Fruit fly (Drosophila melanogaster) whole organism, embryonic: Measurements from ENCODE around the gene CG12054.
A peak's percentile ranks its signal among the peaks of the same experiment; 100 is the strongest.

ENCODE experiments used
- Atf-2 ChIP-seq: fragments of 200-800 bp; sonication (Bioruptor generic); optimal IDR thresholded peaks from 2 replicates; lab custom pipeline; 2016; ENCODE audit warnings: missing biosample characterization, missing genetic modification characterization
- CG10462 ChIP-seq: fragments of 200-800 bp; sonication (Bioruptor generic); optimal IDR thresholded peaks from 2 replicates; lab custom pipeline; 2016; ENCODE audit warnings: missing biosample characterization, missing genetic modification characterization
- CG10543 ChIP-seq: fragments of 200-800 bp; sonication (Bioruptor generic); optimal IDR thresholded peaks from 3 replicates; lab custom pipeline; 2017; ENCODE audit warnings: missing biosample characterization, mild to moderate bottlenecking, missing genetic modification characterization, moderate library complexity
- CG10565 ChIP-seq: fragments of 200-800 bp; sonication (Bioruptor generic); optimal IDR thresholded peaks from 3 replicates; lab custom pipeline; 2016; ENCODE audit warnings: missing biosample characterization, mild to moderate bottlenecking, missing genetic modification characterization
- CG11695 ChIP-seq: fragments of 200-800 bp; sonication (Bioruptor generic); IDR thresholded peaks from 3 replicates; pipeline ENCODE4 v1.3.6; 2022; ENCODE audit warnings: missing biosample characterization, missing genetic modification characterization
- CG12659 ChIP-seq: fragments of 200-800 bp; sonication (Bioruptor generic); optimal IDR thresholded peaks from 3 replicates; lab custom pipeline; 2017; ENCODE audit warnings: mild to moderate bottlenecking, missing biosample characterization, missing genetic modification reagents, missing genetic modification characterization
- CG13123 ChIP-seq: fragments of 200-800 bp; sonication (Bioruptor generic); optimal IDR thresholded peaks from 2 replicates; lab custom pipeline; 2016; ENCODE audit warnings: missing biosample characterization, missing genetic modification characterization
- CG13287 ChIP-seq: fragments of 200-800 bp; sonication (Bioruptor generic); IDR thresholded peaks from 2 replicates; pipeline ENCODE4 v1.3.6; 2022; ENCODE audit warnings: missing biosample characterization, missing genetic modification characterization; ENCODE audit not compliant: partially characterized antibody
- CG13296 ChIP-seq: fragments of 200-800 bp; sonication (Bioruptor generic); optimal IDR thresholded peaks from 3 replicates; lab custom pipeline; 2018; ENCODE audit warnings: missing biosample characterization, mild to moderate bottlenecking, missing genetic modification characterization
- CG13624 ChIP-seq: fragments of 200-800 bp; sonication (Bioruptor generic); optimal IDR thresholded peaks from 2 replicates; lab custom pipeline; 2016; ENCODE audit warnings: missing biosample characterization, missing genetic modification characterization
- CG13894 ChIP-seq: fragments of 200-800 bp; sonication (Bioruptor generic); optimal IDR thresholded peaks from 3 replicates; lab custom pipeline; 2018; ENCODE audit warnings: missing biosample characterization, mild to moderate bottlenecking, missing genetic modification characterization, moderate library complexity
- CG14710 ChIP-seq: fragments of 200-800 bp; sonication (Bioruptor generic); optimal IDR thresholded peaks from 3 replicates; lab custom pipeline; 2019; ENCODE audit warnings: missing biosample characterization, mild to moderate bottlenecking, missing genetic modification characterization, moderate library complexity
- CG16815 ChIP-seq: fragments of 200-800 bp; sonication (Bioruptor generic); optimal IDR thresholded peaks from 3 replicates; lab custom pipeline; 2017; ENCODE audit warnings: missing biosample characterization, mild to moderate bottlenecking, missing genetic modification characterization
- CG17802 ChIP-seq: fragments of 200-800 bp; sonication (Bioruptor generic); optimal IDR thresholded peaks from 2 replicates; lab custom pipeline; 2018; ENCODE audit warnings: missing biosample characterization, mild to moderate bottlenecking, missing genetic modification characterization, moderate library complexity
- CG18011 ChIP-seq: fragments of 200-800 bp; sonication (Bioruptor generic); optimal IDR thresholded peaks from 2 replicates; lab custom pipeline; 2017; ENCODE audit warnings: missing biosample characterization, missing genetic modification characterization, mild to moderate bottlenecking, moderate library complexity, missing genotype
- CG18476 ChIP-seq: fragments of 200-800 bp; sonication (Bioruptor generic); optimal IDR thresholded peaks from 2 replicates; lab custom pipeline; 2016; ENCODE audit warnings: missing biosample characterization, mild to moderate bottlenecking, missing genetic modification characterization
- CG2199 ChIP-seq: fragments of 200-800 bp; sonication (Bioruptor generic); IDR thresholded peaks from 3 replicates; pipeline ENCODE4 v1.3.6; 2022; ENCODE audit warnings: missing biosample characterization, missing genetic modification characterization
- CG2875 ChIP-seq: fragments of 200-800 bp; sonication (Bioruptor generic); optimal IDR thresholded peaks from 2 replicates; lab custom pipeline; 2017; ENCODE audit warnings: missing biosample characterization, mild to moderate bottlenecking, missing genetic modification characterization, missing genetic modification reagents
- CG30020 ChIP-seq: fragments of 200-800 bp; optimal IDR thresholded peaks from 2 replicates; lab custom pipeline; 2019; ENCODE audit warnings: missing biosample characterization, mild to moderate bottlenecking, missing genetic modification characterization, moderate library complexity
- CG6254 ChIP-seq: fragments of 200-800 bp; sonication (Bioruptor generic); optimal IDR thresholded peaks from 3 replicates; lab custom pipeline; 2017; ENCODE audit warnings: mild to moderate bottlenecking, missing biosample characterization, missing genetic modification reagents, missing genetic modification characterization
- CG6689 ChIP-seq: fragments of 200-800 bp; sonication (Bioruptor generic); IDR thresholded peaks from 2 replicates; pipeline ENCODE4 v1.3.6; 2022; ENCODE audit warnings: missing biosample characterization, missing genetic modification characterization
- CG7745 ChIP-seq: fragments of 200-800 bp; sonication (Bioruptor generic); optimal IDR thresholded peaks from 2 replicates; lab custom pipeline; 2018; ENCODE audit warnings: missing biosample characterization, mild to moderate bottlenecking, missing genetic modification characterization, moderate library complexity
- CG7839 ChIP-seq: fragments of 200-800 bp; sonication (Bioruptor generic); optimal IDR thresholded peaks from 3 replicates; lab custom pipeline; 2018; ENCODE audit warnings: missing biosample characterization, mild to moderate bottlenecking, missing genetic modification characterization, moderate library complexity
- CG9797 ChIP-seq: fragments of 200-800 bp; sonication (Bioruptor generic); optimal IDR thresholded peaks from 3 replicates; lab custom pipeline; 2018; ENCODE audit warnings: missing biosample characterization, mild to moderate bottlenecking, missing genetic modification characterization
- CG9876 ChIP-seq: fragments of 200-800 bp; sonication (Bioruptor generic); optimal IDR thresholded peaks from 2 replicates; lab custom pipeline; 2016; ENCODE audit warnings: missing biosample characterization, missing genetic modification characterization
- D ChIP-seq, 2 experiments: fragments of 200-800 bp in 1 of 2; fragments of >200 bp in 1 of 2; sonication (Bioruptor generic) in 1 of 2; optimal IDR thresholded peaks; 2 replicates in 1 of 2; 3 replicates in 1 of 2; lab custom pipeline; 2017; ENCODE audit warnings: mild to moderate bottlenecking in 1 of 2, missing biosample characterization in 1 of 2, missing genetic modification characterization in 1 of 2, missing genetic modification reagents in 1 of 2
- Drgx ChIP-seq: fragments of 200-800 bp; sonication (Bioruptor generic); IDR thresholded peaks from 2 replicates; pipeline ENCODE4 v1.3.6; 2022; ENCODE audit warnings: missing biosample characterization, missing genetic modification characterization
- GATAe ChIP-seq: fragments of 200-800 bp; sonication (Bioruptor generic); conservative IDR thresholded peaks from 2 replicates; pipeline ENCODE4 v1.3.6; 2022; ENCODE audit warnings: missing biosample characterization, missing genetic modification characterization
- HmgD ChIP-seq: fragments of 200-800 bp; sonication (Bioruptor generic); optimal IDR thresholded peaks from 3 replicates; lab custom pipeline; 2016; ENCODE audit warnings: missing biosample characterization, missing genetic modification characterization
- Ravus ChIP-seq: fragments of 200-800 bp; sonication (Bioruptor generic); IDR thresholded peaks from 2 replicates; pipeline ENCODE4 v1.3.6; 2022; ENCODE audit warnings: missing biosample characterization, missing genetic modification characterization
- Stat92E ChIP-seq, 3 experiments: fragments of >200 bp in 2 of 3; fragments of 200-800 bp in 1 of 3; sonication (Bioruptor generic) in 1 of 3; optimal IDR thresholded peaks; 2 replicates each; lab custom pipeline; 2017 to 2019; ENCODE audit warnings: missing biosample characterization in 3 of 3, missing genetic modification characterization in 3 of 3, mild to moderate bottlenecking in 1 of 3, moderate library complexity in 1 of 3
- Taf1 ChIP-seq: fragments of 200-800 bp; sonication (Bioruptor generic); IDR thresholded peaks from 2 replicates; pipeline ENCODE4 v1.3.6; 2022; ENCODE audit warnings: missing biosample characterization, missing genetic modification characterization
- Tbp ChIP-seq: fragments of >200 bp; optimal IDR thresholded peaks from 2 replicates; lab custom pipeline; 2018; ENCODE audit warnings: missing biosample characterization, missing genetic modification characterization
- Usf ChIP-seq: fragments of 200-800 bp; sonication (Bioruptor generic); optimal IDR thresholded peaks from 2 replicates; lab custom pipeline; 2017; ENCODE audit warnings: missing genotype, missing biosample characterization, missing genetic modification characterization
- ash1 ChIP-seq: fragments of 200-800 bp; sonication (Bioruptor generic); optimal IDR thresholded peaks from 2 replicates; lab custom pipeline; 2018; ENCODE audit warnings: missing biosample characterization, mild to moderate bottlenecking, missing genetic modification characterization
- cwo ChIP-seq: fragments of 200-800 bp; sonication (Bioruptor generic); optimal IDR thresholded peaks from 3 replicates; lab custom pipeline; 2017; ENCODE audit warnings: missing biosample characterization, missing genetic modification characterization, mild to moderate bottlenecking, moderate library complexity, missing genetic modification reagents
- fu2 ChIP-seq: fragments of 200-800 bp; sonication (Bioruptor generic); optimal IDR thresholded peaks from 2 replicates; lab custom pipeline; 2016; ENCODE audit warnings: missing biosample characterization, missing genetic modification characterization
- h ChIP-seq: fragments of >200 bp; optimal IDR thresholded peaks from 2 replicates; lab custom pipeline; 2017
- ind ChIP-seq: fragments of 200-800 bp; sonication (Bioruptor generic); optimal IDR thresholded peaks from 3 replicates; lab custom pipeline; 2016; ENCODE audit warnings: missing biosample characterization, missing genetic modification characterization
- lov ChIP-seq, 2 experiments: fragments of 200-800 bp in 1 of 2; fragments of >200 bp in 1 of 2; sonication (Bioruptor generic) in 1 of 2; IDR thresholded peaks in 1 of 2; optimal IDR thresholded peaks in 1 of 2; 2 replicates in 1 of 2; 3 replicates in 1 of 2; pipeline versions ENCODE4 v1.3.6 to Lab custom; 2017 to 2022; ENCODE audit warnings: missing biosample characterization in 1 of 2, missing genetic modification characterization in 1 of 2
- pita ChIP-seq: fragments of 200-800 bp; sonication (Bioruptor generic); optimal IDR thresholded peaks from 2 replicates; lab custom pipeline; 2017; ENCODE audit warnings: missing biosample characterization, mild to moderate bottlenecking, missing genetic modification characterization
- sqz ChIP-seq: fragments of 200-800 bp; sonication (Bioruptor generic); optimal IDR thresholded peaks from 3 replicates; lab custom pipeline; 2018; ENCODE audit warnings: missing biosample characterization, mild to moderate bottlenecking, missing genetic modification characterization
- sr ChIP-seq: fragments of 200-800 bp; sonication (Bioruptor generic); IDR thresholded peaks from 3 replicates; pipeline ENCODE4 v1.3.6; 2022; ENCODE audit warnings: missing biosample characterization, missing genetic modification characterization
- ssp ChIP-seq: fragments of 200-800 bp; sonication (Bioruptor generic); IDR thresholded peaks from 2 replicates; pipeline ENCODE4 v1.3.6; 2022; ENCODE audit warnings: missing biosample characterization, missing genetic modification characterization
- stc ChIP-seq: fragments of 200-800 bp; sonication (Bioruptor generic); IDR thresholded peaks from 2 replicates; pipeline ENCODE4 v1.3.6; 2022; ENCODE audit warnings: missing biosample characterization, missing genetic modification characterization
- tio ChIP-seq: fragments of 200-800 bp; sonication (Bioruptor generic); optimal IDR thresholded peaks from 2 replicates; lab custom pipeline; 2017; ENCODE audit warnings: missing biosample characterization, missing genetic modification characterization, inconsistent platforms
- tll ChIP-seq, 2 experiments: fragments of 200-800 bp in 1 of 2; fragments of >200 bp in 1 of 2; sonication (Bioruptor generic) in 1 of 2; optimal IDR thresholded peaks; 2 replicates each; lab custom pipeline; 2017 to 2019; ENCODE audit warnings: missing biosample characterization in 2 of 2, missing genetic modification characterization in 2 of 2, mild to moderate bottlenecking in 1 of 2, moderate library complexity in 1 of 2
- twi ChIP-seq: fragments of 200-800 bp; optimal IDR thresholded peaks from 2 replicates; lab custom pipeline; 2019; ENCODE audit warnings: missing biosample characterization, mild to moderate bottlenecking, missing genetic modification characterization, moderate library complexity
- z ChIP-seq: fragments of 200-800 bp; sonication (Bioruptor generic); IDR thresholded peaks from 3 replicates; pipeline ENCODE4 v1.3.6; 2022; ENCODE audit warnings: missing biosample characterization, missing genetic modification characterization
- zen ChIP-seq: fragments of 200-800 bp; sonication (Bioruptor generic); optimal IDR thresholded peaks from 3 replicates; lab custom pipeline; 2018; ENCODE audit warnings: missing biosample characterization, mild to moderate bottlenecking, missing genetic modification characterization, moderate library complexity

The CG12054 gene

DNA sequence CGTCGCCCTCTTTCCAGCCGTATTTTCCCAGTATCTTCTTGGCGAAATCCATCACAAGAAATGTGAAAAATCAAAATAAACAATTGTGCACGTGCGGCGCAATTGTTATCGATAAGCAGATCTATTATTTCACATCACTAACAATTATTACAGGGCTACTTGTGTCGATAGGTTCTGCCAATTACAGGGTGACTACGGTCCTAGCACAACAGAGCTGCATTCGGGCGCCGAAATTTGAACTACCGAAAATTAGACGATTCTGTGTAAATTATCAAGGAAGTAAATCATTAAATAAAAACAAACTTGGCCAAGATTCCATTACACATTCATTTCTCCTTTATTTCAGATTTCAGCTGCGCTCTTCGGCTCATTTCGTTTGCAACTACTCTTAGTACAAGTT lies 4.7 kb upstream of the CG12054 start, which contains the start of gene CG15561 (continued):
- TF ChIP-seq CG10543 (GFP tag; lab: Kevin White, UChicago) (peak; percentile 52), twi (tag; lab: Kevin White, UChicago) (no peak), HmgD (GFP tag; lab: Kevin White, UChicago) (peak; percentile 0), sr (GFP tag; lab: Robert Waterston, UW) (no peak), CG7745 (tag; lab: Kevin White, UChicago) (no peak), CG13287 (no peak), fu2 (GFP tag; lab: Kevin White, UChicago) (no peak), Usf (GFP tag; lab: Kevin White, UChicago) (no peak), CG6689 (GFP tag; lab: Robert Waterston, UW) (no peak), h (lab: Kevin White, UChicago) (no peak), CG13123 (GFP tag; lab: Kevin White, UChicago) (no peak), Ravus (GFP tag; lab: Robert Waterston, UW) (no peak), cwo (GFP tag; lab: Kevin White, UChicago) (peak; percentile 95), CG18476 (GFP tag; lab: Kevin White, UChicago) (no peak), D (optimal IDR thresholded peaks at IDR 0.05; lab: Kevin White, UChicago) (no peak), D (GFP tag; optimal IDR thresholded peaks at IDR 0.05; lab: Kevin White, UChicago) (no peak), CG9797 (GFP tag; lab: Kevin White, UChicago) (peak; percentile 50), GATAe (GFP tag; lab: Robert Waterston, UW) (no peak), CG13894 (tag; lab: Kevin White, UChicago) (peak; percentile 80), CG13624 (peak; percentile 70), CG13296 (peak; percentile 42), CG10565 (GFP tag; lab: Kevin White, UChicago) (no peak), z (GFP tag; lab: Robert Waterston, UW) (no peak), Taf1 (GFP tag; lab: Robert Waterston, UW) (no peak), ssp (no peak), CG6254 (GFP tag; lab: Kevin White, UChicago) (peak; percentile 100), lov (optimal IDR thresholded peaks at IDR 0.05; lab: Kevin White, UChicago) (no peak), lov (GFP tag; IDR thresholded peaks at IDR 0.05; lab: Robert Waterston, UW) (no peak), sqz (no peak), ash1 (GFP tag; lab: Kevin White, UChicago) (peak; percentile 16), pita (GFP tag; lab: Kevin White, UChicago) (no peak), CG30020 (tag; lab: Kevin White, UChicago) (peak; percentile 64), CG16815 (GFP tag; lab: Kevin White, UChicago) (no peak), stc (GFP tag; lab: Robert Waterston, UW) (no peak), Atf-2 (GFP tag; lab: Kevin White, UChicago) (no peak), CG2875 (GFP tag; lab: Kevin White, UChicago) (peak; percentile 10), CG17802 (tag; lab: Kevin White, UChicago) (peak; percentile 32), CG10462 (GFP tag; lab: Kevin White, UChicago) (no peak), CG2199 (no peak), ind (no peak), CG11695 (GFP tag; lab: Robert Waterston, UW) (no peak), CG12659 (GFP tag; lab: Kevin White, UChicago) (peak; percentile 61), tio (GFP tag; lab: Kevin White, UChicago) (no peak), CG14710 (tag; lab: Kevin White, UChicago) (peak; percentile 51), CG9876 (GFP tag; lab: Kevin White, UChicago) (peak; percentile 27), Tbp (GFP tag; lab: Kevin White, UChicago) (no peak), Drgx (GFP tag; lab: Robert Waterston, UW) (no peak), CG7839 (tag; lab: Kevin White, UChicago) (no peak), Stat92E (GFP tag; optimal IDR thresholded peaks at IDR 0.05; lab: Kevin White, UChicago) (peak in 1 of 3 experiments; percentile 31), zen (peak; percentile 43), CG18011 (GFP tag; lab: Kevin White, UChicago) (peak; percentile 0), tll (GFP tag; optimal IDR thresholded peaks at IDR 0.05; lab: Kevin White, UChicago) (no peak)
